Fruit fly (Drosophila melanogaster) whole organism, embryonic: ENCODE data around the gene Tengl1.
A peak's percentile ranks its signal among the peaks of the same experiment; 100 is the strongest.

Experiments
- B-H1 ChIP-seq: fragments of 200-800 bp; sonication (Bioruptor generic); IDR thresholded peaks from 3 replicates; pipeline ENCODE4 v1.3.6; 2022; ENCODE audit warnings: missing biosample characterization, missing genetic modification characterization
- BEAF-32 ChIP-seq: fragments of 200-800 bp; sonication (Bioruptor generic); optimal IDR thresholded peaks from 3 replicates; lab custom pipeline; 2017; ENCODE audit warnings: missing biosample characterization, missing genetic modification characterization, mild to moderate bottlenecking, moderate library complexity, missing genetic modification reagents
- CG1024 ChIP-seq: fragments of 200-800 bp; sonication (Bioruptor generic); IDR thresholded peaks from 2 replicates; pipeline ENCODE4 v1.3.6; 2022; ENCODE audit warnings: missing biosample characterization, missing genetic modification characterization
- CG11695 ChIP-seq: fragments of 200-800 bp; sonication (Bioruptor generic); IDR thresholded peaks from 3 replicates; pipeline ENCODE4 v1.3.6; 2022; ENCODE audit warnings: missing biosample characterization, missing genetic modification characterization
- CG13296 ChIP-seq: fragments of 200-800 bp; sonication (Bioruptor generic); optimal IDR thresholded peaks from 3 replicates; lab custom pipeline; 2018; ENCODE audit warnings: missing biosample characterization, mild to moderate bottlenecking, missing genetic modification characterization
- CG15011 ChIP-seq: fragments of 200-800 bp; sonication (Bioruptor generic); optimal IDR thresholded peaks from 3 replicates; lab custom pipeline; 2018; ENCODE audit warnings: missing biosample characterization, mild to moderate bottlenecking, missing genetic modification characterization
- CG15073 ChIP-seq: fragments of 200-800 bp; sonication (Bioruptor generic); optimal IDR thresholded peaks from 2 replicates; lab custom pipeline; 2016; ENCODE audit warnings: missing biosample characterization, missing genetic modification characterization
- CG18599 ChIP-seq: fragments of 200-800 bp; sonication (Bioruptor generic); optimal IDR thresholded peaks from 3 replicates; lab custom pipeline; 2017; ENCODE audit warnings: missing biosample characterization, missing genetic modification characterization, mild to moderate bottlenecking, moderate library complexity, missing genetic modification reagents
- CG2678 ChIP-seq: fragments of 200-800 bp; sonication (Bioruptor generic); optimal IDR thresholded peaks from 3 replicates; lab custom pipeline; 2019; ENCODE audit warnings: missing biosample characterization, mild to moderate bottlenecking, missing genetic modification characterization, moderate library complexity
- CG30403 ChIP-seq: fragments of 200-800 bp; sonication (Bioruptor generic); optimal IDR thresholded peaks from 3 replicates; lab custom pipeline; 2016; ENCODE audit warnings: missing biosample characterization, missing genetic modification characterization
- CG3281 ChIP-seq: fragments of 200-800 bp; sonication (Bioruptor generic); optimal IDR thresholded peaks from 3 replicates; lab custom pipeline; 2017; ENCODE audit warnings: missing biosample characterization, mild to moderate bottlenecking, missing genetic modification characterization
- CG3726 ChIP-seq: fragments of 200-800 bp; sonication (Bioruptor generic); IDR thresholded peaks from 3 replicates; pipeline ENCODE4, ENCODE4 v1.3.6; 2022; ENCODE audit warnings: missing biosample characterization, missing genetic modification characterization
- CG3838 ChIP-seq: fragments of 200-800 bp; sonication (Bioruptor generic); optimal IDR thresholded peaks from 3 replicates; lab custom pipeline; 2016; ENCODE audit warnings: missing biosample characterization, missing genetic modification characterization
- CG6683 ChIP-seq: fragments of 200-800 bp; sonication (Bioruptor generic); optimal IDR thresholded peaks from 2 replicates; lab custom pipeline; 2017; ENCODE audit warnings: missing biosample characterization, mild to moderate bottlenecking, missing genetic modification characterization, missing genetic modification reagents
- CG6854 ChIP-seq: fragments of 200-800 bp; sonication (Bioruptor generic); optimal IDR thresholded peaks from 3 replicates; lab custom pipeline; 2017; ENCODE audit warnings: missing biosample characterization, mild to moderate bottlenecking, missing genetic modification characterization
- Dad ChIP-seq: fragments of 200-800 bp; sonication (Bioruptor generic); optimal IDR thresholded peaks from 3 replicates; lab custom pipeline; 2016; ENCODE audit warnings: missing biosample characterization, missing genetic modification characterization
- HLH3B ChIP-seq: fragments of 200-800 bp; sonication (Bioruptor generic); IDR thresholded peaks from 2 replicates; pipeline ENCODE4 v1.3.6; 2022; ENCODE audit warnings: missing biosample characterization, missing genetic modification characterization
- HLHmδ ChIP-seq: fragments of 200-800 bp; sonication (Bioruptor generic); optimal IDR thresholded peaks from 2 replicates; lab custom pipeline; 2018; ENCODE audit warnings: missing biosample characterization, mild to moderate bottlenecking, missing genetic modification characterization, moderate library complexity
- Hey ChIP-seq: fragments of 200-800 bp; sonication (Bioruptor generic); optimal IDR thresholded peaks from 3 replicates; lab custom pipeline; 2018; ENCODE audit warnings: missing biosample characterization, mild to moderate bottlenecking, missing genetic modification characterization
- MESR4 ChIP-seq: fragments of 200-800 bp; sonication (Bioruptor generic); optimal IDR thresholded peaks from 2 replicates; lab custom pipeline; 2018; ENCODE audit warnings: missing biosample characterization, mild to moderate bottlenecking, missing genetic modification characterization, moderate library complexity
- Med ChIP-seq: fragments of 200-800 bp; sonication (Bioruptor generic); peaks from one replicate; lab custom pipeline; 2016; ENCODE audit warnings: missing biosample characterization, missing genetic modification characterization, mild to moderate bottlenecking, inconsistent platforms, moderate library complexity
- Poxn ChIP-seq: fragments of 200-800 bp; sonication (Bioruptor generic); IDR thresholded peaks from 2 replicates; pipeline ENCODE4 v1.3.6; 2022; ENCODE audit warnings: missing biosample characterization, missing genetic modification characterization
- Ssrp ChIP-seq: fragments of 200-800 bp; sonication (Bioruptor generic); optimal IDR thresholded peaks from 2 replicates; lab custom pipeline; 2018; ENCODE audit warnings: missing biosample characterization, mild to moderate bottlenecking, missing genetic modification characterization, moderate library complexity
- Vsx1 ChIP-seq: fragments of 200-800 bp; sonication (Bioruptor generic); optimal IDR thresholded peaks from 2 replicates; lab custom pipeline; 2017; ENCODE audit warnings: missing biosample characterization, mild to moderate bottlenecking, missing genetic modification characterization, missing genetic modification reagents
- al ChIP-seq: fragments of 200-800 bp; sonication (Bioruptor generic); IDR thresholded peaks from 2 replicates; pipeline ENCODE4 v1.3.6; 2022; ENCODE audit warnings: missing biosample characterization, missing genetic modification characterization
- chm ChIP-seq: fragments of 200-800 bp; sonication (Bioruptor generic); IDR thresholded peaks from 2 replicates; pipeline ENCODE4 v1.3.6; 2022; ENCODE audit warnings: missing biosample characterization, missing genetic modification characterization
- chn ChIP-seq: fragments of 200-800 bp; sonication (Bioruptor generic); optimal IDR thresholded peaks from 2 replicates; lab custom pipeline; 2016; ENCODE audit warnings: missing biosample characterization, missing genetic modification characterization
- crp ChIP-seq, 2 experiments: fragments of 200-800 bp; sonication (Bioruptor generic); optimal IDR thresholded peaks; 2 replicates in 1 of 2; 3 replicates in 1 of 2; lab custom pipeline; 2017; ENCODE audit warnings: missing biosample characterization in 2 of 2, missing genetic modification characterization in 2 of 2, mild to moderate bottlenecking in 1 of 2, moderate library complexity in 1 of 2
- dati ChIP-seq: fragments of 200-800 bp; sonication (Bioruptor generic); IDR thresholded peaks from 2 replicates; pipeline ENCODE4 v1.3.6; 2022; ENCODE audit warnings: missing biosample characterization, missing genetic modification characterization
- ewg ChIP-seq: fragments of 200-800 bp; sonication (Bioruptor generic); optimal IDR thresholded peaks from 3 replicates; lab custom pipeline; 2017; ENCODE audit warnings: mild to moderate bottlenecking, missing biosample characterization, missing genetic modification reagents, missing genetic modification characterization
- gem ChIP-seq: fragments of 200-800 bp; sonication (Bioruptor generic); optimal IDR thresholded peaks from 2 replicates; lab custom pipeline; 2019; ENCODE audit warnings: missing biosample characterization, mild to moderate bottlenecking, missing genetic modification characterization, moderate library complexity
- nom ChIP-seq: fragments of 200-800 bp; sonication (Bioruptor generic); optimal IDR thresholded peaks from 2 replicates; lab custom pipeline; 2017; ENCODE audit warnings: missing biosample characterization, missing genetic modification characterization, mild to moderate bottlenecking, moderate library complexity, missing genetic modification reagents
- pum ChIP-seq: fragments of 200-800 bp; sonication (Bioruptor generic); optimal IDR thresholded peaks from 2 replicates; lab custom pipeline; 2016; ENCODE audit warnings: missing biosample characterization, missing genetic modification characterization
- pzg ChIP-seq: fragments of 200-800 bp; sonication (Bioruptor generic); optimal IDR thresholded peaks from 3 replicates; lab custom pipeline; 2018; ENCODE audit warnings: missing biosample characterization, mild to moderate bottlenecking, missing genetic modification characterization, moderate library complexity
- repo ChIP-seq: fragments of 200-800 bp; sonication (Bioruptor generic); optimal IDR thresholded peaks from 2 replicates; lab custom pipeline; 2016; ENCODE audit warnings: missing biosample characterization, missing genetic modification characterization
- row ChIP-seq: fragments of 200-800 bp; sonication (Bioruptor generic); IDR thresholded peaks from 3 replicates; pipeline ENCODE4 v1.3.6; 2022; ENCODE audit warnings: missing biosample characterization, missing genetic modification characterization
- schlank ChIP-seq: fragments of 200-800 bp; sonication (Bioruptor generic); optimal IDR thresholded peaks from 2 replicates; lab custom pipeline; 2018; ENCODE audit warnings: missing biosample characterization, mild to moderate bottlenecking, missing genetic modification characterization
- sens ChIP-seq: fragments of 200-800 bp; sonication (Bioruptor generic); peaks from one replicate; lab custom pipeline; 2016; ENCODE audit warnings: missing biosample characterization, missing genetic modification characterization
- sim ChIP-seq: fragments of 200-800 bp; sonication (Bioruptor generic); IDR thresholded peaks from 2 replicates; pipeline ENCODE4 v1.3.6; 2022; ENCODE audit warnings: missing biosample characterization, missing genetic modification characterization
- vnd ChIP-seq: fragments of 200-800 bp; sonication (Bioruptor generic); IDR thresholded peaks from 3 replicates; pipeline ENCODE4 v1.3.6; 2022; ENCODE audit warnings: missing biosample characterization, missing genetic modification characterization; ENCODE audit not compliant: partially characterized antibody
- wek ChIP-seq: fragments of 200-800 bp; sonication (Bioruptor generic); optimal IDR thresholded peaks from 3 replicates; lab custom pipeline; 2018; ENCODE audit warnings: missing biosample characterization, mild to moderate bottlenecking, missing genetic modification characterization, moderate library complexity
- zfh2 ChIP-seq: fragments of 200-800 bp; sonication (Bioruptor generic); optimal IDR thresholded peaks from 2 replicates; lab custom pipeline; 2016; ENCODE audit warnings: missing biosample characterization, missing genetic modification characterization

Tengl1 gene

dm6 chr2L:2212478-2212877 is 27.9 kb downstream of the Tengl1 start, which contains the start of gene CG15385:
Gene CG15385 (minus strand): TSS chr2L:2212571.
- peak; percentile 49; the same call in 2 of the 3 replicates for TF ChIP-seq row (GFP tag; lab: Robert Waterston, UW)
- TF ChIP-seq crp (GFP tag; optimal IDR thresholded peaks at IDR 0.05; lab: Kevin White, UChicago) = peak in 1 of 2 experiments; percentile 68
- no peak for TF ChIP-seq vnd (GFP tag; lab: Robert Waterston, UW)
- TF ChIP-seq CG1024 (GFP tag; lab: Robert Waterston, UW) = no peak
- peak; percentile 11 for TF ChIP-seq MESR4 (GFP tag; lab: Kevin White, UChicago)
- no peak for TF ChIP-seq schlank
- TF ChIP-seq CG3281 (GFP tag; lab: Kevin White, UChicago) = no peak
- peak; percentile 96 for TF ChIP-seq ewg (GFP tag; lab: Kevin White, UChicago)
- TF ChIP-seq nom (GFP tag; lab: Kevin White, UChicago) = no peak
- TF ChIP-seq CG18599 (GFP tag; lab: Kevin White, UChicago) = peak; percentile 3
- no peak for TF ChIP-seq Poxn (GFP tag; lab: Robert Waterston, UW)
- TF ChIP-seq Med (GFP tag; lab: Kevin White, UChicago) = peak; percentile 70
- TF ChIP-seq, all 482 proteins: peak for 6

- TF ChIP-seq Med (GFP tag; lab: Kevin White, UChicago) = peak; percentile 7
- peak; percentile 28 for TF ChIP-seq CG2678 (tag; lab: Kevin White, UChicago)
- peak; percentile 3 for TF ChIP-seq CG13296
- TF ChIP-seq al = no peak
- no peak for TF ChIP-seq Ssrp (tag; lab: Kevin White, UChicago)
- TF ChIP-seq CG6854 = no peak
Observed at dm6 chr2L:2209002-2209401, 31.4 kb downstream of the Tengl1 start, which contains the start of gene CG33124. Gene CG33124 (minus strand): TSS chr2L:2209102.

- peak; percentile 62 for TF ChIP-seq sens (GFP tag; lab: Kevin White, UChicago)
- no peak for TF ChIP-seq CG15011 (GFP tag; lab: Kevin White, UChicago)
Observed at dm6 chr2L:2206066-2206465, 34.3 kb downstream of the Tengl1 start, which contains the start of gene CG31668. Gene CG31668 (minus strand): TSS chr2L:2206166.

dm6 chr2L:2202853-2203717 is 37.3 kb downstream of the Tengl1 start:
- TF ChIP-seq dati (GFP tag; lab: Robert Waterston, UW) (no peak), Dad (no peak), Hey (peak; percentile 41), pum (GFP tag; lab: Kevin White, UChicago) (no peak), gem (tag; lab: Kevin White, UChicago) (no peak), CG2678 (tag; lab: Kevin White, UChicago) (peak; percentile 3), pzg (GFP tag; lab: Kevin White, UChicago) (no peak), CG3838 (GFP tag; lab: Kevin White, UChicago) (no peak), sim (GFP tag; lab: Robert Waterston, UW) (0 out of 2 replicates have a peak, but pooled peaks have one; percentile 5), HLHmδ (GFP tag; lab: Kevin White, UChicago) (peak; percentile 88), vnd (GFP tag; lab: Robert Waterston, UW) (no peak), CG30403 (no peak), chm (GFP tag; lab: Robert Waterston, UW) (peak; percentile 68; the same call in 1 of the 2 replicates), wek (no peak), zfh2 (GFP tag; lab: Kevin White, UChicago) (no peak), Med (GFP tag; lab: Kevin White, UChicago) (peak; percentile 21), MESR4 (GFP tag; lab: Kevin White, UChicago) (no peak), CG3726 (GFP tag; lab: Robert Waterston, UW) (no peak), HLH3B (GFP tag; lab: Robert Waterston, UW) (peak; percentile 11; the same call in 1 of the 2 replicates), repo (GFP tag; lab: Kevin White, UChicago) (no peak), CG11695 (no peak), CG15073 (GFP tag; lab: Kevin White, UChicago) (no peak), B-H1 (no peak; the same call in 2 of the 3 replicates), BEAF-32 (GFP tag; lab: Kevin White, UChicago) (no peak), chn (no peak), Vsx1 (GFP tag; lab: Kevin White, UChicago) (no peak), CG6683 (GFP tag; lab: Kevin White, UChicago) (no peak)
